Worm (Caenorhabditis elegans): ENCODE measurements around the gene Y7A5A.1.

The Y7A5A.1 gene

DNA sequence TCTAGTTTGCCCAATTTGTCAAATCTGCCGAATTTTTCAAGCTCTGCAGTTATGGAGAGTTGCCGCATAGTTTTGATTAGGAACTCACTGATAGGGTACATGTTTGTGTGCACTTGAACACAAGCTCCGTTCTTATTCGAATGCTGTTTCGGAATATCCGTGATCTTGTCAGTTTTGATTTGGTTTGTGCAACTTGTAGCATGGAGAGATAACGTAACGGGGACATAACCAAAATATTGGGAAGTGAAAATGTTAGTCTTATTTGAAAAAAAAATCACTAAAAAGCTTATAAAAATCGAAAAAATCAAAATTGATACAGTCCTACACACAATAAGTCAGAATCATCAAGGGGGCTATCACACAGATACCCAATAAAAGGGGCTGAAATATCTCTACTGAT, 10.7 kb upstream of the Y7A5A.1 start, which contains the start of gene Y7A5A.24:
Y7A5A.24 (minus strand) TSS at position 101 of the 400 bp plus-strand sequence.
- no peak for TF ChIP-seq ttx-3 (tag; optimal IDR thresholded peaks at IDR 0.05)

DNA sequence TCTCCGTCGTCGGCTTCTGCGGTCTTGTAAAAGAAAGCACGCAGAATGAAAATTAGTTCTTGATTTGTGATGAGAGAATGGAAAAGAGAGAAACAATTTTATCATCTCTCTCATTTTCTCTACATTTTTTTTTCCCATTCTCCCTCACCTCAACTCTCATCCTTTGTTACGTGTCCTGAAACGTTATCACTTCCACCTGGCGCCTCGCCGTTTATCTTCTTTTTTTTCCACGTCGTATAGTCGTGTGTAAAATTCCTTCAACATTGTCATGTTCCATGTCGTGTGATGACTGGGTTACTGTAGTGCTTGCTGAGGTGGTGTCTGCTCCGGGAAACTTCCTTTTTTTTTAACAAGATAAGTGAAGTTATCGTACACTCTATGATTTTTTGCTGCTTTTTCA, 8.2 kb upstream of the Y7A5A.1 start:
- TF ChIP-seq eyg-1 (tag; optimal IDR thresholded peaks at IDR 0.05) (no peak), unc-42 (tag; optimal IDR thresholded peaks at IDR 0.05) (no peak), ceh-14 (tag; optimal IDR thresholded peaks at IDR 0.05) (no peak), hlh-13 (GFP tag; optimal IDR thresholded peaks at IDR 0.05) (no peak), pha-2 (tag; optimal IDR thresholded peaks at IDR 0.05) (no peak), pqm-1 (tag; optimal IDR thresholded peaks at IDR 0.05) (no peak), ceh-24 (tag; optimal IDR thresholded peaks at IDR 0.05) (no peak), ceh-2 (tag; optimal IDR thresholded peaks at IDR 0.05) (no peak), T23F11.4 (GFP tag; optimal IDR thresholded peaks at IDR 0.05) (no peak), elt-2 (tag; optimal IDR thresholded peaks at IDR 0.05) (no peak), ets-4 (tag; optimal IDR thresholded peaks at IDR 0.05) (no peak), tbx-7 (tag; optimal IDR thresholded peaks at IDR 0.05) (no peak)

DNA sequence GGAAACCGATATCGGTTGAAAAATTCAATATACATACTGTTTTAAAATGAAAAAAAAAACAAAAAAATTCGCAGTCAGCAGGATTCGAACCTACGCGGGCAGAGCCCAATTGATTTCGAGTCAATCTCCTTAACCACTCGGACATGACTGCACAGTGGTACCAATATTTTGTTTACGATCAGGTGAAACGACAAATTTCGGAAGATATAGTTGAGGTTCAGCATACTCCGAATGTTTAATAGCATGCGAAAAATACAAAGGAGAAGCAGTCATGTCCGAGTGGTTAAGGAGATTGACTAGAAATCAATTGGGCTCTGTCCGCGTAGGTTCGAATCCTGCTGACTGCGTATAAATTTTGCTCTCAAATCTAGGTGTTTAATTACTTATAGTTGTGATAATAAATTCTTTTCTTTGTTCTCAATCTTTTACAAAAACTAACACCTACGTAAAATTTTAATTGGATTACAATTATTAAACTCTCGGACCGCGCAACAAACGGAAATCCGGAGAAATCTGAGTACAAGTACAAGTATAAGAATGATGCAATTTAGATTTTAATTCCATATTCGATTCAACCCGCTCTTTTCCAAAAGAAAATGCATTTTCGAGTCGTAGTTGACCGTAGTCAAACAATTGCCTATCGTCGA, 2.1 kb upstream of the Y7A5A.1 start, which contains the start of gene Y7A5A.13:
Y7A5A.13 (plus strand) TSS at position 597 of the 647 bp plus-strand sequence.
- no peak for TF ChIP-seq elt-2 (tag; optimal IDR thresholded peaks at IDR 0.05)
- no peak for TF ChIP-seq lim-6 (tag; optimal IDR thresholded peaks at IDR 0.05)
- TF ChIP-seq ref-2 (tag; optimal IDR thresholded peaks at IDR 0.05), result no peak
- TF ChIP-seq madf-2 (tag; optimal IDR thresholded peaks at IDR 0.05), result no peak
- TF ChIP-seq pat-9 (tag; optimal IDR thresholded peaks at IDR 0.05), result no peak
- TF ChIP-seq nhr-11 (tag; optimal IDR thresholded peaks at IDR 0.05), result no peak
- TF ChIP-seq mec-3 (tag; optimal IDR thresholded peaks at IDR 0.05; ENCODE audit: borderline replicate concordance), result no peak
- TF ChIP-seq ceh-30 (tag; optimal IDR thresholded peaks at IDR 0.05), result no peak
- no peak for TF ChIP-seq ceh-18 (tag; optimal IDR thresholded peaks at IDR 0.05)
- TF ChIP-seq unc-86 (tag; optimal IDR thresholded peaks at IDR 0.05), result no peak
- no peak for TF ChIP-seq ceh-19 (GFP tag; optimal IDR thresholded peaks at IDR 0.05)
- TF ChIP-seq ceh-31 (tag; optimal IDR thresholded peaks at IDR 0.05), result no peak
- no peak for TF ChIP-seq C08G9.2 (tag; optimal IDR thresholded peaks at IDR 0.05)
- TF ChIP-seq odd-2 (tag; optimal IDR thresholded peaks at IDR 0.05), result no peak
- TF ChIP-seq fkh-10 (GFP tag; optimal IDR thresholded peaks at IDR 0.05), result no peak
- TF ChIP-seq eyg-1 (tag; optimal IDR thresholded peaks at IDR 0.05), result no peak

DNA sequence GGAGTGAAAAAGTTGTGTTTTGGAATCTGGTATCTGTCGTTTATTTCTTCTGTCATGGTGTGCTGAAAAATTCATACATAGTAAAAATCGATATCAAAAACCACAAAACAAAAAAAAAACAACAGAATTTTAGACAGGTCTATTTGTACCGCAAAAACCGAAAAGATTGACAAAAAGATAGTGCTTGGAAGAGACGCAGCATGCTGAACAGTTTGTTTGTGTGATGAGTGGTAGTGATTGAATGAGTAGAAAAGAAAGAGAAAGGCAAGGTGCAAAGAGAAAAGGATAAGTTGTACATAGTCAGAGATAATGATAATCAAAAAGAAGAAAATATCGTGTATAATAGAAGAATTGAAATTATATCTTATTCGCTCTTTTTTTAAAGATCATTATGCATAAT, 1.4 kb upstream of the Y7A5A.1 start, which contains the start of gene Y7A5A.2:
Y7A5A.2 (minus strand) TSS at position 62 of the 400 bp plus-strand sequence.
- TF ChIP-seq sox-2 (GFP tag; IDR thresholded peaks at IDR 0.05) (no peak), unc-3 (GFP tag; conservative IDR thresholded peaks at IDR 0.05) (no peak), unc-3 (tag; optimal IDR thresholded peaks at IDR 0.05) (no peak), fax-1 (tag; optimal IDR thresholded peaks at IDR 0.05) (no peak), lim-6 (tag; optimal IDR thresholded peaks at IDR 0.05) (no peak), elt-2 (tag; optimal IDR thresholded peaks at IDR 0.05) (no peak)

DNA sequence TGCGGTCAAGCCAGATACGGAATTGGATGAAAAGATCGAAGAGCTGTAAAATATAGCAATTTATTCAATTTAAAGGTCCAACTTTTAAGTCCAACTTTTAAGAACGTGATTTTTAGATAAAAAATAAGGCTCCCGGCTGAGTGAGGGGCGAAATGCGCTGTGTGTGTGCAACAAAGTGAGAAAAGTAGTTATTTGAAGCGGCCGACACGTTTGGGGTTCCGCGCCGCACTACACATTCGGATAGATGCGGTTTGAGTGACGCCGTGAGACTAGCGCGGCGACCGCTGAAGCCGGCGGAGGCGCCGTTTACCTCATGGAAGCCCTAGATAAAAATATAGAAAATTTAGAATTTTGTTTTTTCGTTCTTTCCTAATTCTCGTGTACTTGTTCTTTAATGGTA, 506 bp downstream of the Y7A5A.1 start:
- TF ChIP-seq pha-4 (tag; optimal IDR thresholded peaks at IDR 0.05), result no peak
- TF ChIP-seq dve-1 (tag; optimal IDR thresholded peaks at IDR 0.05), result no peak
- TF ChIP-seq unc-3 (GFP tag; conservative IDR thresholded peaks at IDR 0.05), result no peak
- no peak for TF ChIP-seq unc-3 (tag; optimal IDR thresholded peaks at IDR 0.05)
- no peak for TF ChIP-seq odd-2 (tag; optimal IDR thresholded peaks at IDR 0.05)
- TF ChIP-seq nhr-11 (tag; optimal IDR thresholded peaks at IDR 0.05), result no peak
- no peak for TF ChIP-seq K02D7.2 (tag; optimal IDR thresholded peaks at IDR 0.05)
- no peak for TF ChIP-seq ets-4 (tag; optimal IDR thresholded peaks at IDR 0.05)
- no peak for TF ChIP-seq ceh-48 (tag; optimal IDR thresholded peaks at IDR 0.05)
- TF ChIP-seq sdc-2 (tag; optimal IDR thresholded peaks at IDR 0.05), result no peak
- no peak for TF ChIP-seq mec-3 (tag; optimal IDR thresholded peaks at IDR 0.05; ENCODE audit: borderline replicate concordance)
- TF ChIP-seq ama-1 (optimal IDR thresholded peaks at IDR 0.05), result no peak
- no peak for TF ChIP-seq unc-42 (tag; optimal IDR thresholded peaks at IDR 0.05)
